Worm (Caenorhabditis elegans) whole organism, late embryonic: Measurements from ENCODE around the gene ubc-9.

Source experiments
- C08G9.2 ChIP-seq: sonication (generic microtip); optimal IDR thresholded peaks from 2 replicates; lab custom pipeline; 2016; ENCODE audit warnings: mild to moderate bottlenecking, missing genetic modification characterization, moderate library complexity, missing compliant biosample characterization
- C38D4.7 ChIP-seq: fragments of 200-800 bp; sonication (Bioruptor generic); optimal IDR thresholded peaks from 2 replicates; lab custom pipeline; 2018; ENCODE audit warnings: mild to moderate bottlenecking, missing genetic modification characterization, moderate library complexity, missing compliant biosample characterization
- K02D7.2 ChIP-seq: sonication (generic microtip); optimal IDR thresholded peaks from 2 replicates; lab custom pipeline; 2017; ENCODE audit warnings: mild to moderate bottlenecking, missing genetic modification characterization, missing compliant biosample characterization
- K09A11.1 ChIP-seq: sonication (generic microtip); optimal IDR thresholded peaks from 2 replicates; lab custom pipeline; 2017; ENCODE audit warnings: antibody characterized with exemption, mild to moderate bottlenecking, missing genetic modification characterization, missing compliant biosample characterization; ENCODE audit not compliant: insufficient read depth
- Y22D7AL.16 ChIP-seq: sonication (generic microtip); optimal IDR thresholded peaks from 2 replicates; lab custom pipeline; 2016; ENCODE audit warnings: missing genetic modification characterization, missing compliant biosample characterization
- ahr-1 ChIP-seq: sonication (generic microtip); optimal IDR thresholded peaks from 2 replicates; lab custom pipeline; 2016; ENCODE audit warnings: missing genetic modification characterization, missing compliant biosample characterization
- ceh-14 ChIP-seq: sonication (generic microtip); optimal IDR thresholded peaks from 2 replicates; lab custom pipeline; 2016; ENCODE audit warnings: missing genotype, missing genetic modification characterization, missing compliant biosample characterization
- ceh-18 ChIP-seq: sonication (generic microtip); optimal IDR thresholded peaks from 2 replicates; lab custom pipeline; 2016; ENCODE audit warnings: missing genetic modification characterization, missing compliant biosample characterization
- ceh-2 ChIP-seq: sonication (generic microtip); optimal IDR thresholded peaks from 2 replicates; lab custom pipeline; 2016; ENCODE audit warnings: missing genotype, missing genetic modification characterization, missing compliant biosample characterization
- ceh-24 ChIP-seq: sonication (generic microtip); optimal IDR thresholded peaks from 2 replicates; lab custom pipeline; 2016; ENCODE audit warnings: mild to moderate bottlenecking, missing genetic modification characterization, missing compliant biosample characterization
- ceh-30 ChIP-seq: fragments of 150-350 bp; optimal IDR thresholded peaks from 2 replicates; lab custom pipeline; 2014; ENCODE audit warnings: missing biosample characterization, missing genetic modification characterization
- ceh-34 ChIP-seq: sonication (generic microtip); optimal IDR thresholded peaks from 2 replicates; lab custom pipeline; 2016; ENCODE audit warnings: mild to moderate bottlenecking, missing genetic modification characterization, missing compliant biosample characterization
- ceh-45 ChIP-seq: fragments of 200-800 bp; sonication (Bioruptor generic); IDR thresholded peaks from 2 replicates; pipeline ENCODE4 v1.3.6; 2022; ENCODE audit warnings: missing genetic modification reagents, missing genetic modification characterization, missing compliant biosample characterization
- ceh-48 ChIP-seq: sonication (generic microtip); optimal IDR thresholded peaks from 2 replicates; lab custom pipeline; 2016; ENCODE audit warnings: missing genetic modification characterization, inconsistent platforms, missing compliant biosample characterization
- ceh-9 ChIP-seq: sonication (generic microtip); optimal IDR thresholded peaks from 2 replicates; lab custom pipeline; 2016; ENCODE audit warnings: mild to moderate bottlenecking, missing genetic modification characterization, inconsistent platforms, missing compliant biosample characterization
- che-1 ChIP-seq: sonication (generic microtip); optimal IDR thresholded peaks from 2 replicates; lab custom pipeline; 2016; ENCODE audit warnings: mild to moderate bottlenecking, missing genetic modification characterization, missing compliant biosample characterization
- dve-1 ChIP-seq: sonication (generic microtip); optimal IDR thresholded peaks from 2 replicates; lab custom pipeline; 2017; ENCODE audit warnings: antibody characterized with exemption, mild to moderate bottlenecking, missing genetic modification characterization, missing compliant biosample characterization
- elt-2 ChIP-seq: sonication (generic microtip); optimal IDR thresholded peaks from 2 replicates; lab custom pipeline; 2016; ENCODE audit warnings: missing genetic modification reagents, missing genetic modification characterization, missing compliant biosample characterization
- ets-4 ChIP-seq: sonication (generic microtip); optimal IDR thresholded peaks from 2 replicates; lab custom pipeline; 2016; ENCODE audit warnings: missing genetic modification characterization, missing compliant biosample characterization
- eyg-1 ChIP-seq: sonication (generic microtip); optimal IDR thresholded peaks from 2 replicates; lab custom pipeline; 2016; ENCODE audit warnings: missing genotype, missing genetic modification characterization, missing compliant biosample characterization
- fax-1 ChIP-seq: sonication (generic microtip); optimal IDR thresholded peaks from 2 replicates; lab custom pipeline; 2016; ENCODE audit warnings: missing genotype, missing genetic modification characterization, missing compliant biosample characterization
- fkh-10 ChIP-seq: fragments of 150-350 bp; optimal IDR thresholded peaks from 2 replicates; lab custom pipeline; 2014; ENCODE audit warnings: missing biosample characterization, missing genetic modification reagents, missing genetic modification characterization
- hlh-15 ChIP-seq: sonication (generic microtip); optimal IDR thresholded peaks from 2 replicates; lab custom pipeline; 2016; ENCODE audit warnings: missing genetic modification characterization, missing compliant biosample characterization
- hlh-30 ChIP-seq: sonication (generic microtip); optimal IDR thresholded peaks from 2 replicates; lab custom pipeline; 2017; ENCODE audit warnings: antibody characterized with exemption, missing genetic modification characterization, missing compliant biosample characterization; ENCODE audit not compliant: insufficient read depth
- hlh-8 ChIP-seq: sonication (generic microtip); optimal IDR thresholded peaks from 2 replicates; lab custom pipeline; 2016; ENCODE audit warnings: missing genotype, missing genetic modification characterization, missing compliant biosample characterization
- lin-11 ChIP-seq: fragments of 200-800 bp; sonication (Bioruptor generic); optimal IDR thresholded peaks from 2 replicates; lab custom pipeline; 2018; ENCODE audit warnings: mild to moderate bottlenecking, missing genetic modification characterization, missing compliant biosample characterization
- madf-2 ChIP-seq: sonication (generic microtip); optimal IDR thresholded peaks from 2 replicates; lab custom pipeline; 2017; ENCODE audit warnings: missing genetic modification characterization, missing compliant biosample characterization
- mec-3 ChIP-seq: sonication (generic microtip); optimal IDR thresholded peaks from 2 replicates; lab custom pipeline; 2016; ENCODE audit warnings: borderline replicate concordance, missing genetic modification characterization, missing compliant biosample characterization
- nhr-11 ChIP-seq: fragments of 150-350 bp; optimal IDR thresholded peaks from 2 replicates; lab custom pipeline; 2014; ENCODE audit warnings: missing biosample characterization, missing genetic modification characterization
- nhr-232 ChIP-seq: sonication (generic microtip); optimal IDR thresholded peaks from 2 replicates; lab custom pipeline; 2016; ENCODE audit warnings: missing genetic modification characterization, missing compliant biosample characterization
- npax-4 ChIP-seq: sonication (generic microtip); optimal IDR thresholded peaks from 2 replicates; lab custom pipeline; 2016; ENCODE audit warnings: missing genetic modification characterization, missing compliant biosample characterization
- odd-2 ChIP-seq: sonication (generic microtip); optimal IDR thresholded peaks from 2 replicates; lab custom pipeline; 2017; ENCODE audit warnings: antibody characterized with exemption, mild to moderate bottlenecking, missing genetic modification characterization, missing compliant biosample characterization
- pag-3 ChIP-seq: sonication (generic microtip); optimal IDR thresholded peaks from 2 replicates; lab custom pipeline; 2016; ENCODE audit warnings: missing compliant biosample characterization, missing genetic modification characterization, borderline replicate concordance
- pat-9 ChIP-seq: fragments of 200-800 bp; sonication (Bioruptor generic); optimal IDR thresholded peaks from 2 replicates; lab custom pipeline; 2018; ENCODE audit warnings: mild to moderate bottlenecking, missing genetic modification characterization, moderate library complexity, missing compliant biosample characterization
- pax-1 ChIP-seq: fragments of 150-350 bp; optimal IDR thresholded peaks from 2 replicates; lab custom pipeline; 2014; ENCODE audit warnings: missing biosample characterization, missing genetic modification characterization
- pha-2 ChIP-seq: sonication (generic microtip); optimal IDR thresholded peaks from 2 replicates; lab custom pipeline; 2017; ENCODE audit warnings: mild to moderate bottlenecking, missing genetic modification characterization, missing compliant biosample characterization
- pha-4 ChIP-seq: fragments of 150-350 bp; optimal IDR thresholded peaks from 2 replicates; lab custom pipeline; 2018; ENCODE audit warnings: missing biosample characterization, missing genetic modification reagents, missing genetic modification characterization
- pqm-1 ChIP-seq: sonication (generic microtip); optimal IDR thresholded peaks from 2 replicates; lab custom pipeline; 2016; ENCODE audit warnings: missing genetic modification characterization, missing compliant biosample characterization
- pros-1 ChIP-seq: fragments of 150-350 bp; optimal IDR thresholded peaks from 2 replicates; lab custom pipeline; 2014; ENCODE audit warnings: missing biosample characterization, missing genetic modification reagents, missing genetic modification characterization
- ref-2 ChIP-seq: sonication (generic microtip); optimal IDR thresholded peaks from 2 replicates; lab custom pipeline; 2016; ENCODE audit warnings: missing genetic modification characterization, missing compliant biosample characterization
- rnt-1 ChIP-seq: sonication (generic microtip); optimal IDR thresholded peaks from 2 replicates; lab custom pipeline; 2016; ENCODE audit warnings: missing genetic modification characterization, missing compliant biosample characterization
- sdc-2 ChIP-seq: sonication (generic microtip); optimal IDR thresholded peaks from 2 replicates; lab custom pipeline; 2016; ENCODE audit warnings: missing genotype, missing genetic modification characterization, missing compliant biosample characterization
- sox-4 ChIP-seq: sonication (generic microtip); optimal IDR thresholded peaks from 2 replicates; lab custom pipeline; 2017; ENCODE audit warnings: mild to moderate bottlenecking, missing genetic modification characterization, inconsistent platforms, missing compliant biosample characterization
- syd-9 ChIP-seq: sonication (generic microtip); optimal IDR thresholded peaks from 2 replicates; lab custom pipeline; 2016; ENCODE audit warnings: mild to moderate bottlenecking, missing genetic modification characterization, moderate library complexity, missing compliant biosample characterization
- tbx-2 ChIP-seq: sonication (generic microtip); optimal IDR thresholded peaks from 2 replicates; lab custom pipeline; 2016; ENCODE audit warnings: missing genetic modification characterization, missing compliant biosample characterization
- tbx-7 ChIP-seq: sonication (generic microtip); optimal IDR thresholded peaks from 2 replicates; lab custom pipeline; 2016; ENCODE audit warnings: missing genotype, missing genetic modification characterization, missing compliant biosample characterization
- ttx-3 ChIP-seq: sonication (generic microtip); optimal IDR thresholded peaks from 2 replicates; lab custom pipeline; 2016; ENCODE audit warnings: missing genetic modification reagents, missing genetic modification characterization, missing compliant biosample characterization
- unc-3 ChIP-seq, 2 experiments: fragments of 200-800 bp in 1 of 2; sonication (Bioruptor generic) in 1 of 2; sonication (generic microtip) in 1 of 2; conservative IDR thresholded peaks in 1 of 2; optimal IDR thresholded peaks in 1 of 2; 2 replicates each; pipeline versions ENCODE4 v1.3.6 to Lab custom; 2016 to 2022; ENCODE audit warnings: missing compliant biosample characterization in 2 of 2, missing genetic modification characterization in 2 of 2, missing genetic modification reagents in 1 of 2
- unc-42 ChIP-seq: sonication (generic microtip); optimal IDR thresholded peaks from 2 replicates; lab custom pipeline; 2016; ENCODE audit warnings: missing genotype, missing genetic modification characterization, missing compliant biosample characterization
- unc-55 ChIP-seq: sonication (generic microtip); optimal IDR thresholded peaks from 2 replicates; lab custom pipeline; 2017; ENCODE audit warnings: missing biosample characterization, missing genetic modification reagents, missing genetic modification characterization
- unc-86 ChIP-seq: sonication (generic microtip); optimal IDR thresholded peaks from 2 replicates; lab custom pipeline; 2016; ENCODE audit warnings: missing genetic modification characterization, missing compliant biosample characterization
- zip-5 ChIP-seq: sonication (generic microtip); optimal IDR thresholded peaks from 2 replicates; lab custom pipeline; 2016; ENCODE audit warnings: missing genetic modification characterization, missing compliant biosample characterization
- ztf-16 ChIP-seq: sonication (generic microtip); optimal IDR thresholded peaks from 2 replicates; lab custom pipeline; 2017; ENCODE audit warnings: missing genetic modification characterization, missing compliant biosample characterization

The ubc-9 gene

DNA sequence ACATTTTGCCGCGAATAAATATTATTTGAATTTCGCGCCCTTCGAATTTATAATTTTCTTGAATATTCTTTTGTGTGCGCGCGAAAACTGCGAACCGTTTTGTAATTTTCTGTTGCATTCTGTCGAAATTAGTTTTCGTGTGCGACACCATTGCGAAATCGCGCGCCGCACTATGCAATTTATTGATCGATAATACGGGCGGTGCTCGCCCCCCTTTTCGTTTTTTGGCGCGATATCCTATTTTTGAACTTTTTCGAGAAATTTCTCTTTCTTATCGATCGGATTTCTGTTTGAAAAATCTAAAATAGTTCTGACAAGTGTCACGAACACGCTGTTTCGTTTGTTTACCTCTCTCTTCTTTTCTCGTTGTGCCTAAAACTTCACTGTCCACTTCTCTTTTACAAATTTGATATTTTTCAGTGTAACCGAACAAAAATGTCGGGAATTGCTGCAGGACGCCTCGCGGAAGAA is at the start of gene ubc-9:
ubc-9 (plus strand) TSS at position 421 of the 471 bp plus-strand sequence.
- TF ChIP-seq dve-1 (tag; lab: Kevin White, UChicago) (no peak), K02D7.2 (tag; lab: Kevin White, UChicago) (no peak), pha-2 (tag; lab: Kevin White, UChicago) (no peak), tbx-2 (tag; lab: Kevin White, UChicago) (peak; percentile 32), hlh-8 (tag; lab: Kevin White, UChicago) (no peak), ceh-30 (tag; lab: Kevin White, UChicago) (no peak), sox-4 (tag; lab: Kevin White, UChicago) (no peak), ceh-2 (tag; lab: Kevin White, UChicago) (no peak), nhr-11 (no peak), npax-4 (tag; lab: Kevin White, UChicago) (no peak), fkh-10 (no peak), lin-11 (tag; lab: Kevin White, UChicago) (no peak), ztf-16 (tag; lab: Kevin White, UChicago) (no peak), ref-2 (tag; lab: Kevin White, UChicago) (peak; percentile 45), ceh-24 (tag; lab: Kevin White, UChicago) (no peak), ceh-9 (tag; lab: Kevin White, UChicago) (no peak), pat-9 (tag; lab: Kevin White, UChicago) (no peak), ceh-45 (GFP tag; lab: Robert Waterston, UW) (no peak), unc-55 (GFP tag; lab: Kevin White, UChicago) (no peak), hlh-15 (tag; lab: Kevin White, UChicago) (no peak), elt-2 (tag; lab: Kevin White, UChicago) (peak; percentile 64), sdc-2 (tag; lab: Kevin White, UChicago) (no peak), C08G9.2 (tag; lab: Kevin White, UChicago) (peak; percentile 27), rnt-1 (tag; lab: Kevin White, UChicago) (no peak), tbx-7 (no peak), syd-9 (tag; lab: Kevin White, UChicago) (no peak), unc-86 (tag; lab: Kevin White, UChicago) (no peak), ceh-18 (tag; lab: Kevin White, UChicago) (peak; percentile 30), madf-2 (peak; percentile 36), unc-42 (tag; lab: Kevin White, UChicago) (peak; percentile 36), K09A11.1 (tag; lab: Kevin White, UChicago) (no peak), ets-4 (no peak), nhr-232 (no peak), Y22D7AL.16 (tag; lab: Kevin White, UChicago) (no peak), unc-3 (GFP tag; conservative IDR thresholded peaks at IDR 0.05; lab: Robert Waterston, UW) (no peak), unc-3 (tag; optimal IDR thresholded peaks at IDR 0.05; lab: Kevin White, UChicago) (no peak), mec-3 (no peak), C38D4.7 (GFP tag; lab: Kevin White, UChicago) (no peak), pqm-1 (tag; lab: Kevin White, UChicago) (no peak), pax-1 (no peak), ahr-1 (no peak), pag-3 (tag; lab: Kevin White, UChicago) (no peak), ceh-14 (peak; percentile 35), che-1 (tag; lab: Kevin White, UChicago) (no peak), pros-1 (no peak), zip-5 (tag; lab: Kevin White, UChicago) (no peak), fax-1 (tag; lab: Kevin White, UChicago) (no peak), hlh-30 (no peak), ceh-48 (tag; lab: Kevin White, UChicago) (peak; percentile 96), eyg-1 (tag; lab: Kevin White, UChicago) (no peak), odd-2 (no peak), pha-4 (tag; lab: Kevin White, UChicago) (no peak), ceh-34 (tag; lab: Kevin White, UChicago) (peak; percentile 22), ttx-3 (peak; percentile 15)
